Fruit fly (Drosophila melanogaster): ENCODE results near the gene betaNACtes1.

Gene betaNACtes1

dm6 chrX:14169068-14169642 lies 3.3 kb downstream of the betaNACtes1 start, which contains the start of gene CG12480 (continued):
- TF ChIP-seq Gug (GFP tag; IDR thresholded peaks at IDR 0.05) = no peak
- TF ChIP-seq zen (tag; optimal IDR thresholded peaks at IDR 0.05) = no peak
- TF ChIP-seq slou (GFP tag; optimal IDR thresholded peaks at IDR 0.05) = peak; percentile 33
- TF ChIP-seq sc (optimal IDR thresholded peaks at IDR 0.05) = no peak
- TF ChIP-seq sc (GFP tag; optimal IDR thresholded peaks at IDR 0.05) = no peak
- TF ChIP-seq ems (GFP tag; optimal IDR thresholded peaks at IDR 0.05) = peak; percentile 44
- no peak for TF ChIP-seq CG18262 (tag; optimal IDR thresholded peaks at IDR 0.05)
- TF ChIP-seq Six4 (GFP tag; optimal IDR thresholded peaks at IDR 0.05) = peak; percentile 11
- TF ChIP-seq pb (GFP tag; optimal IDR thresholded peaks at IDR 0.05) = no peak
- no peak for TF ChIP-seq ab (GFP tag; optimal IDR thresholded peaks at IDR 0.05)
- TF ChIP-seq NC2α (GFP tag; optimal IDR thresholded peaks at IDR 0.05) = no peak
- TF ChIP-seq D (optimal IDR thresholded peaks at IDR 0.05) = no peak
- TF ChIP-seq D (GFP tag; optimal IDR thresholded peaks at IDR 0.05) = no peak
- no peak for TF ChIP-seq CG3163 (GFP tag; optimal IDR thresholded peaks at IDR 0.05)
- TF ChIP-seq Dll (GFP tag; IDR thresholded peaks at IDR 0.05; ENCODE audit: partially characterized antibody) = no peak
- no peak for TF ChIP-seq Spps (tag; optimal IDR thresholded peaks at IDR 0.05)
- no peak for TF ChIP-seq CG14667 (GFP tag; IDR thresholded peaks at IDR 0.05)
- TF ChIP-seq amos (GFP tag; IDR thresholded peaks at IDR 0.05; ENCODE audit: partially characterized antibody) = no peak
- TF ChIP-seq trh (GFP tag; optimal IDR thresholded peaks at IDR 0.05) = no peak
- TF ChIP-seq repo (GFP tag; optimal IDR thresholded peaks at IDR 0.05) = no peak
- TF ChIP-seq CG7839 (tag; optimal IDR thresholded peaks at IDR 0.05) = peak; percentile 68
- no peak for TF ChIP-seq CG15601 (tag; optimal IDR thresholded peaks at IDR 0.05)
- TF ChIP-seq maf-S (GFP tag; optimal IDR thresholded peaks at IDR 0.05) = no peak
- no peak for TF ChIP-seq sr (GFP tag; IDR thresholded peaks at IDR 0.05)
- peak; percentile 30 for TF ChIP-seq CG10209 (GFP tag; optimal IDR thresholded peaks at IDR 0.05)
- no peak for TF ChIP-seq danr (GFP tag; IDR thresholded peaks at IDR 0.05)
- no peak for TF ChIP-seq CG11560 (tag; IDR thresholded peaks at IDR 0.05)
- TF ChIP-seq CG6175 (GFP tag; IDR thresholded peaks at IDR 0.05) = peak; percentile 37; the same call in 1 of the 3 replicates
- TF ChIP-seq inv (GFP tag; IDR thresholded peaks at IDR 0.05; ENCODE audit: partially characterized antibody) = no peak
- no peak for TF ChIP-seq Sry-β (GFP tag; optimal IDR thresholded peaks at IDR 0.05)
- TF ChIP-seq CG6765 (GFP tag; optimal IDR thresholded peaks at IDR 0.05) = peak; percentile 43
- TF ChIP-seq HHEX (GFP tag; optimal IDR thresholded peaks at IDR 0.05) = peak; percentile 46
- TF ChIP-seq peb (GFP tag; IDR thresholded peaks at IDR 0.05) = no peak
- peak; percentile 58 for TF ChIP-seq CG9215 (GFP tag; IDR thresholded peaks at IDR 0.05)
- TF ChIP-seq CG14050 (GFP tag; IDR thresholded peaks at IDR 0.05) = no peak
- TF ChIP-seq pros (GFP tag; optimal IDR thresholded peaks at IDR 0.05) = no peak
- no peak for TF ChIP-seq CG14965 (GFP tag; optimal IDR thresholded peaks at IDR 0.05; ENCODE audit: borderline replicate concordance)
- no peak for TF ChIP-seq CG12942 (GFP tag; optimal IDR thresholded peaks at IDR 0.05)
- TF ChIP-seq Bdp1 (GFP tag; optimal IDR thresholded peaks at IDR 0.05) = no peak
- TF ChIP-seq onecut (GFP tag; IDR thresholded peaks at IDR 0.05) = no peak
- no peak for TF ChIP-seq Camta (GFP tag; optimal IDR thresholded peaks at IDR 0.05)
- TF ChIP-seq Med (GFP tag) = peak; percentile 90
- no peak for TF ChIP-seq CG34224 (GFP tag; IDR thresholded peaks at IDR 0.05; ENCODE audit: partially characterized antibody)
- TF ChIP-seq dpn (GFP tag; optimal IDR thresholded peaks at IDR 0.05) = peak; percentile 18 to 39
- TF ChIP-seq Nf-YC (tag; optimal IDR thresholded peaks at IDR 0.05) = no peak
- peak; percentile 48 for TF ChIP-seq CG6689 (GFP tag; IDR thresholded peaks at IDR 0.05)
- TF ChIP-seq CG3726 (GFP tag; IDR thresholded peaks at IDR 0.05) = no peak
- TF ChIP-seq ato (GFP tag; IDR thresholded peaks at IDR 0.05; ENCODE audit: partially characterized antibody) = no peak
- no peak for TF ChIP-seq fru (optimal IDR thresholded peaks at IDR 0.05)
- TF ChIP-seq nau (GFP tag; optimal IDR thresholded peaks at IDR 0.05) = no peak
- TF ChIP-seq cad (GFP tag; optimal IDR thresholded peaks at IDR 0.05) = no peak
- no peak for TF ChIP-seq CG8478 (optimal IDR thresholded peaks at IDR 0.05)
- TF ChIP-seq nmo (GFP tag; optimal IDR thresholded peaks at IDR 0.05) = peak; percentile 6

All from whole organism, embryonic.